Worm (Caenorhabditis elegans) whole organism, young adult: ENCODE data around the gene T22C8.1.

Source experiments
- B0019.2 ChIP-seq: fragments of 200-800 bp; sonication (Bioruptor generic); conservative IDR thresholded peaks from 2 replicates; pipeline ENCODE4 v1.3.6; 2022; ENCODE audit warnings: missing genetic modification reagents, missing genetic modification characterization, missing compliant biosample characterization
- C17E4.6 ChIP-seq: fragments of 200-800 bp; sonication (Bioruptor generic); IDR thresholded peaks from 2 replicates; pipeline ENCODE4 v1.3.6; 2022; ENCODE audit warnings: missing genetic modification reagents, missing genetic modification characterization, missing compliant biosample characterization
- F22D6.2 ChIP-seq: sonication (generic microtip); optimal IDR thresholded peaks from 2 replicates; lab custom pipeline; 2016; ENCODE audit warnings: mild to moderate bottlenecking, missing genetic modification characterization, missing compliant biosample characterization
- F33H1.4 ChIP-seq: fragments of 200-800 bp; sonication (Bioruptor generic); IDR thresholded peaks from 2 replicates; pipeline ENCODE4 v1.3.6; 2022; ENCODE audit warnings: missing genetic modification reagents, missing genetic modification characterization, missing compliant biosample characterization
- F39B2.1 ChIP-seq: fragments of 200-800 bp; sonication (Bioruptor generic); IDR thresholded peaks from 2 replicates; pipeline ENCODE4 v1.3.6; 2022; ENCODE audit warnings: missing genetic modification reagents, missing genetic modification characterization, missing compliant biosample characterization
- F52B5.7 ChIP-seq: sonication (generic microtip); optimal IDR thresholded peaks from 2 replicates; lab custom pipeline; 2016; ENCODE audit warnings: mild to moderate bottlenecking, missing genetic modification characterization, missing compliant biosample characterization
- T26A5.8 ChIP-seq: sonication (generic microtip); optimal IDR thresholded peaks from 2 replicates; lab custom pipeline; 2016; ENCODE audit warnings: missing genetic modification characterization, missing compliant biosample characterization
- Y67H2A.10 ChIP-seq: fragments of 200-800 bp; sonication (Bioruptor generic); conservative IDR thresholded peaks from 2 replicates; pipeline ENCODE4 v1.3.6; 2022; ENCODE audit warnings: missing genetic modification reagents, missing genetic modification characterization, missing compliant biosample characterization
- attf-5 ChIP-seq: fragments of 200-800 bp; sonication (Bioruptor generic); optimal IDR thresholded peaks from 2 replicates; lab custom pipeline; 2018; ENCODE audit warnings: mild to moderate bottlenecking, missing genetic modification characterization, missing compliant biosample characterization
- bed-2 ChIP-seq: fragments of 200-800 bp; sonication (Bioruptor generic); IDR thresholded peaks from 2 replicates; pipeline ENCODE4 v1.3.6; 2022; ENCODE audit warnings: missing genetic modification reagents, missing genetic modification characterization, missing compliant biosample characterization
- cebp-1 ChIP-seq, 2 experiments: fragments of 200-800 bp in 1 of 2; sonication (Bioruptor generic) in 1 of 2; sonication (generic microtip) in 1 of 2; IDR thresholded peaks in 1 of 2; optimal IDR thresholded peaks in 1 of 2; 2 replicates each; pipeline versions ENCODE4 v1.3.6 to Lab custom; 2017 to 2022; ENCODE audit warnings: missing compliant biosample characterization in 2 of 2, missing genetic modification characterization in 2 of 2, mild to moderate bottlenecking in 1 of 2, missing genetic modification reagents in 1 of 2, moderate library complexity in 1 of 2
- ceh-40 ChIP-seq: fragments of 200-800 bp; sonication (Bioruptor generic); IDR thresholded peaks from 2 replicates; pipeline ENCODE4 v1.3.6; 2022; ENCODE audit warnings: missing genetic modification characterization, missing compliant biosample characterization
- dpff-1 ChIP-seq: sonication (generic microtip); optimal IDR thresholded peaks from 2 replicates; lab custom pipeline; 2017; ENCODE audit warnings: mild to moderate bottlenecking, missing genetic modification characterization, missing compliant biosample characterization
- dpl-1 ChIP-seq: fragments of 150-350 bp; optimal IDR thresholded peaks from 2 replicates; lab custom pipeline; 2014; ENCODE audit warnings: missing biosample characterization, missing genetic modification reagents, missing genetic modification characterization
- efl-1 ChIP-seq: fragments of 150-350 bp; optimal IDR thresholded peaks from 2 replicates; lab custom pipeline; 2014; ENCODE audit warnings: missing biosample characterization, missing genetic modification reagents, missing genetic modification characterization
- egrh-3 ChIP-seq: fragments of 200-800 bp; sonication (Bioruptor generic); IDR thresholded peaks from 2 replicates; pipeline ENCODE4 v1.3.6; 2022; ENCODE audit warnings: missing genetic modification reagents, missing genetic modification characterization, missing compliant biosample characterization
- hmg-1.2 ChIP-seq: fragments of 200-800 bp; sonication (Bioruptor generic); IDR thresholded peaks from 2 replicates; pipeline ENCODE4 v1.3.6; 2022; ENCODE audit warnings: missing genetic modification reagents, missing genetic modification characterization, missing compliant biosample characterization
- hmg-20 ChIP-seq: fragments of 200-800 bp; sonication (Bioruptor generic); IDR thresholded peaks from 2 replicates; pipeline ENCODE4 v1.3.6; 2022; ENCODE audit warnings: missing genetic modification reagents, missing genetic modification characterization, missing compliant biosample characterization
- let-526 ChIP-seq: fragments of 200-800 bp; sonication (Bioruptor generic); IDR thresholded peaks from 2 replicates; pipeline ENCODE4 v1.3.6; 2022; ENCODE audit warnings: missing genetic modification reagents, missing genetic modification characterization, missing compliant biosample characterization
- lin-26 ChIP-seq: fragments of 200-800 bp; sonication (Bioruptor generic); IDR thresholded peaks from 2 replicates; pipeline ENCODE4 v1.3.6; 2022; ENCODE audit warnings: missing genetic modification reagents, missing genetic modification characterization, missing compliant biosample characterization
- lir-1 ChIP-seq: fragments of 200-800 bp; sonication (Bioruptor generic); conservative IDR thresholded peaks from 2 replicates; pipeline ENCODE4 v1.3.6; 2022; ENCODE audit warnings: missing genetic modification reagents, missing genetic modification characterization, missing compliant biosample characterization
- lsl-1 ChIP-seq: fragments of 200-800 bp; sonication (Bioruptor generic); optimal IDR thresholded peaks from 2 replicates; lab custom pipeline; 2018; ENCODE audit warnings: mild to moderate bottlenecking, missing genetic modification characterization, moderate library complexity, missing compliant biosample characterization
- lsy-27 ChIP-seq: sonication (generic microtip); optimal IDR thresholded peaks from 2 replicates; lab custom pipeline; 2017; ENCODE audit warnings: missing genetic modification characterization, mild to moderate bottlenecking, missing compliant biosample characterization, antibody characterized with exemption, missing genotype, borderline replicate concordance; ENCODE audit not compliant: insufficient read depth
- madf-3 ChIP-seq: fragments of 200-800 bp; sonication (Bioruptor generic); IDR thresholded peaks from 2 replicates; pipeline ENCODE4 v1.3.6; 2022; ENCODE audit warnings: missing genetic modification reagents, missing genetic modification characterization, missing compliant biosample characterization
- madf-6 ChIP-seq: fragments of 200-800 bp; sonication (Bioruptor generic); IDR thresholded peaks from 2 replicates; pipeline ENCODE4 v1.3.6; 2022; ENCODE audit warnings: missing genetic modification reagents, missing genetic modification characterization, missing compliant biosample characterization
- madf-8 ChIP-seq: fragments of 200-800 bp; sonication (Bioruptor generic); conservative IDR thresholded peaks from 2 replicates; pipeline ENCODE4 v1.3.6; 2022; ENCODE audit warnings: missing genetic modification reagents, missing genetic modification characterization, missing compliant biosample characterization
- mcd-1 ChIP-seq: fragments of 200-800 bp; sonication (Bioruptor generic); IDR thresholded peaks from 2 replicates; pipeline ENCODE4 v1.3.6; 2022; ENCODE audit warnings: missing genetic modification reagents, missing genetic modification characterization, missing compliant biosample characterization
- nfya-2 ChIP-seq: fragments of 200-800 bp; sonication (Bioruptor generic); IDR thresholded peaks from 2 replicates; pipeline ENCODE4 v1.3.6; 2022; ENCODE audit warnings: missing genetic modification reagents, missing genetic modification characterization, missing compliant biosample characterization
- nhr-179 ChIP-seq: sonication (generic microtip); optimal IDR thresholded peaks from 2 replicates; lab custom pipeline; 2016; ENCODE audit warnings: mild to moderate bottlenecking, missing genetic modification characterization, missing compliant biosample characterization
- nhr-90 ChIP-seq: sonication (generic microtip); optimal IDR thresholded peaks from 2 replicates; lab custom pipeline; 2016; ENCODE audit warnings: missing genotype, mild to moderate bottlenecking, missing genetic modification characterization, missing compliant biosample characterization
- rcor-1 ChIP-seq: fragments of 200-800 bp; sonication (Bioruptor generic); IDR thresholded peaks from 2 replicates; pipeline ENCODE4 v1.3.6; 2022; ENCODE audit warnings: missing genetic modification reagents, missing genetic modification characterization, missing compliant biosample characterization
- rpc-1 ChIP-seq, 2 experiments: fragments of 150-350 bp in 1 of 2; sonication (generic microtip) in 1 of 2; optimal IDR thresholded peaks; 2 replicates each; lab custom pipeline; 2014 to 2018; ENCODE audit warnings: missing biosample characterization in 1 of 2, missing genetic modification characterization in 1 of 2, missing genetic modification reagents in 1 of 2, missing genotype in 1 of 2
- sea-2 ChIP-seq: fragments of 200-800 bp; sonication (Bioruptor generic); IDR thresholded peaks from 2 replicates; pipeline ENCODE4 v1.3.6; 2022; ENCODE audit warnings: missing genetic modification characterization, missing compliant biosample characterization
- tbp1 ChIP-seq: fragments of 200-800 bp; sonication (Bioruptor generic); optimal IDR thresholded peaks from 2 replicates; lab custom pipeline; 2018; ENCODE audit warnings: mild to moderate bottlenecking, missing genetic modification characterization, missing compliant biosample characterization
- xnd-1 ChIP-seq: sonication (generic microtip); optimal IDR thresholded peaks from 2 replicates; lab custom pipeline; 2016; ENCODE audit warnings: missing genotype, missing genetic modification reagents, missing genetic modification characterization, missing compliant biosample characterization
- zim-3 ChIP-seq: sonication (generic microtip); optimal IDR thresholded peaks from 2 replicates; lab custom pipeline; 2017; ENCODE audit warnings: mild to moderate bottlenecking, missing genetic modification characterization, moderate library complexity, missing compliant biosample characterization
- ztf-3 ChIP-seq: fragments of 200-800 bp; sonication (Bioruptor generic); optimal IDR thresholded peaks from 2 replicates; lab custom pipeline; 2018; ENCODE audit warnings: mild to moderate bottlenecking, missing genetic modification characterization, missing compliant biosample characterization
- ztf-6 ChIP-seq: fragments of 200-800 bp; sonication (Bioruptor generic); IDR thresholded peaks from 2 replicates; pipeline ENCODE4 v1.3.6; 2022; ENCODE audit warnings: missing genetic modification reagents, missing genetic modification characterization, missing compliant biosample characterization

Gene T22C8.1

DNA sequence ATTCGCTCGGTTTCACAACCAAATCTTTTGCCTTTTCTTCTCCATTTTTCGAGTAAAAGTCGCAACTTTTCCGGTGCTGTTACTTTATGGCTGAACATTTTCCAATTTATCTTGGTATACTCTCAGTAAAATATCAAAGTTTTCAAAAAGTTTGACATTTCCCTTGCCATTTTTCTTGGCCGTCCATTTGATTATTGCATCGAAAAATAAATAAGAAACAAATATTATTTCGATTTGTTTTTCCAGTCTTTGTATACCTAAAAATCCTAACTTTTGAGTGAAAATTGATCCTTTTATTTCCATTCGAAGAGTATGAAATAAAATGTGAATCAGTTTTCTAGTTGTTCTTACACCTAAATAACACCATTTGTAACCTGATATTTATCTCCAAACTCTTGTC, 33.9 kb downstream of the T22C8.1 start:
- TF ChIP-seq madf-3 (GFP tag; lab: Robert Waterston, UW) (no peak), rcor-1 (GFP tag; lab: Robert Waterston, UW) (no peak), nfya-2 (GFP tag; lab: Robert Waterston, UW) (no peak), F52B5.7 (tag; lab: Kevin White, UChicago) (no peak), attf-5 (GFP tag; lab: Kevin White, UChicago) (no peak), lir-1 (GFP tag; lab: Robert Waterston, UW) (no peak), C17E4.6 (GFP tag; lab: Robert Waterston, UW) (no peak), rpc-1 (optimal IDR thresholded peaks at IDR 0.05; lab: Kevin White, UChicago) (no peak), rpc-1 (tag; optimal IDR thresholded peaks at IDR 0.05; lab: Kevin White, UChicago) (no peak), xnd-1 (tag; lab: Kevin White, UChicago) (no peak), ztf-6 (GFP tag; lab: Robert Waterston, UW) (no peak), tbp1 (GFP tag; lab: Kevin White, UChicago) (no peak), cebp-1 (GFP tag; IDR thresholded peaks at IDR 0.05; lab: Robert Waterston, UW) (no peak), cebp-1 (tag; optimal IDR thresholded peaks at IDR 0.05; lab: Kevin White, UChicago) (no peak), bed-2 (GFP tag; lab: Robert Waterston, UW) (no peak)

- peak; percentile 67 for TF ChIP-seq efl-1 (GFP tag; lab: Kevin White, UChicago)
- peak; percentile 2 for TF ChIP-seq lsl-1
- TF ChIP-seq madf-6, result peak; percentile 71
- peak; percentile 57 for TF ChIP-seq madf-8 (GFP tag; lab: Robert Waterston, UW)
- TF ChIP-seq ceh-40 (GFP tag; lab: Robert Waterston, UW), result no peak
- TF ChIP-seq hmg-1.2 (GFP tag; lab: Robert Waterston, UW), result peak; percentile 20; the same call in 1 of the 2 replicates
- TF ChIP-seq sea-2 (GFP tag; lab: Robert Waterston, UW), result no peak
These were observed 36.3 kb downstream of the T22C8.1 start for ce11 chrII:8648843-8649242.

ce11 chrII:8650644-8651159, 38.1 kb downstream of the T22C8.1 start, which contains the start of gene pyr-1:
pyr-1 (plus strand) TSS chrII:8651109.
- TF ChIP-seq F39B2.1 (GFP tag; lab: Robert Waterston, UW) (no peak), lsy-27 (tag; lab: Kevin White, UChicago) (no peak), hmg-1.2 (GFP tag; lab: Robert Waterston, UW) (peak; percentile 62; the same call in 1 of the 2 replicates), zim-3 (no peak), nhr-90 (tag; lab: Kevin White, UChicago) (no peak)

- TF ChIP-seq egrh-3 (GFP tag; lab: Robert Waterston, UW) (no peak), lin-26 (GFP tag; lab: Robert Waterston, UW) (no peak), hmg-1.2 (GFP tag; lab: Robert Waterston, UW) (no peak), F33H1.4 (GFP tag; lab: Robert Waterston, UW) (no peak), ztf-3 (GFP tag; lab: Kevin White, UChicago) (no peak), Y67H2A.10 (GFP tag; lab: Robert Waterston, UW) (no peak), nhr-179 (tag; lab: Kevin White, UChicago) (no peak), dpl-1 (GFP tag; lab: Kevin White, UChicago) (no peak), hmg-20 (GFP tag; lab: Robert Waterston, UW) (no peak), dpff-1 (tag; lab: Kevin White, UChicago) (no peak), let-526 (GFP tag; lab: Robert Waterston, UW) (no peak), T26A5.8 (tag; lab: Kevin White, UChicago) (no peak), F22D6.2 (no peak), madf-8 (GFP tag; lab: Robert Waterston, UW) (no peak), B0019.2 (GFP tag; lab: Robert Waterston, UW) (no peak), mcd-1 (GFP tag; lab: Robert Waterston, UW) (no peak)
These were observed 46.3 kb downstream of the T22C8.1 start, which contains the start of gene atg-10 for ce11 chrII:8658835-8659234. atg-10 (plus strand) TSS chrII:8659135.
